Worm (Caenorhabditis elegans): ENCODE data around the gene Y17G7B.3.

- TF ChIP-seq lin-13 (GFP tag; optimal IDR thresholded peaks at IDR 0.05), result no peak
- no peak for TF ChIP-seq ctbp-1 (GFP tag; IDR thresholded peaks at IDR 0.05)
- TF ChIP-seq daf-12 (tag; optimal IDR thresholded peaks at IDR 0.05), result no peak
- TF ChIP-seq nhr-25 (tag; optimal IDR thresholded peaks at IDR 0.05; ENCODE audit: borderline replicate concordance, insufficient read depth), result no peak
- no peak for TF ChIP-seq hmg-1.1 (GFP tag; IDR thresholded peaks at IDR 0.05)
- TF ChIP-seq skn-1 (tag; optimal IDR thresholded peaks at IDR 0.05), result no peak
- no peak for TF ChIP-seq gei-8 (GFP tag; optimal IDR thresholded peaks at IDR 0.05)
- TF ChIP-seq tra-1 (GFP tag; IDR thresholded peaks at IDR 0.05), result no peak
- TF ChIP-seq aly-2 (tag; optimal IDR thresholded peaks at IDR 0.05), result no peak
- no peak for TF ChIP-seq egl-27 (tag; optimal IDR thresholded peaks at IDR 0.05)
- no peak for TF ChIP-seq T26A8.4 (GFP tag; IDR thresholded peaks at IDR 0.05)
Measured at ce11 chrII:11963132-11963630, 25.6 kb upstream of the Y17G7B.3 start.

Measured in whole organism, L4 larva.